Fruit fly (Drosophila melanogaster) S2 (cell line): Measurements from ENCODE around the gene CG4830.

ENCODE experiments used
- CG8478 ChIP-seq: fragments of >200 bp; optimal IDR thresholded peaks from 2 replicates; lab custom pipeline; 2018
- CTCF ChIP-seq, 2 experiments: fragments of >200 bp; optimal IDR thresholded peaks; 2 replicates each; lab custom pipeline; 2018

dm6 chr3R:12210260-12210659 lies at the start of gene CG4830:
- TF ChIP-seq CG8478 (lab: Kevin White, UChicago) (no peak), CTCF (optimal IDR thresholded peaks at IDR 0.05; lab: Kevin White, UChicago) (no peak)
